Fruit fly (Drosophila melanogaster): ENCODE measurements around the gene nis.

nis gene

DNA sequence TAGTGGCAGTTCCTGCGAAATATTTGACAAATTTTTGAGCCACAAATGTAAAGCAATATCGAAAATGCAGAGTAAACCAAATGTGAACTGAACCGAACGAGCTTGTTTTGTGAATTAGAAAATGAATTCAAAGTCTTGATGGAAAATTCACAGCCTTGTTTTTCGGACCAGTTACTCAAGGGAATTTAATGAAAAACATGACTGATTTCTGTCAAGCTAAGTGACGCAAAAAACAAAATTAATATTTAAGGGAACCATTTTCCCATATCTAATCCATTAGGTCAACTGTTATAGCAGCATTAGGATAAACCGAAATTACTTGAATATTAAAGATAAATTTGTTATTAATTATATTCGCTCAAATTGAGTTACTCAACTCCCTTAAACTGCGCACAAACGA is at the start of gene nis:
Gene nis (minus strand): TSS at position 101 of the 400 bp plus-strand sequence.
- TF ChIP-seq pan (optimal IDR thresholded peaks at IDR 0.05) (no peak), Dll (optimal IDR thresholded peaks at IDR 0.05) (no peak), EcR (GFP tag; optimal IDR thresholded peaks at IDR 0.05) (no peak), usp (GFP tag; optimal IDR thresholded peaks at IDR 0.05) (no peak), CG8478 (optimal IDR thresholded peaks at IDR 0.05) (no peak), psq (optimal IDR thresholded peaks at IDR 0.05) (no peak)

DNA sequence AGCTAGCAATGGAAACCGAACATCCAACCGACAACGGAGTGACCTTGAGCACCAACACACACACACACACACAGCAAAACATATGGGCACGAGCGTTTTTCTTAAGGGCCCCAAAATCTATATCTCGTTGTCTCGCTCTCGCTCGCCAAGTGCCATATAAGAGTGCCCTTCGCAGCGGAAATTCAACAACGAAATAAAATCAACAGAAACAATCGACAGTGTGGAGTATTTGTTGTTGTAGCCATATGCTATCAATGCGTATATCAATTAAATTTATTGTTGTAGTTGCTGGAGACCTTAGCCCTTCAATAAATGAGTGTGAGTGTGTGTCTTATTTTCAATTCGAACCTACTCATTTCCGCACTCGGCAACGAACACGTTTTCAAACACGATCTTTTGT is 49.6 kb upstream of the nis start:
- no peak for TF ChIP-seq psq (optimal IDR thresholded peaks at IDR 0.05)
- no peak for TF ChIP-seq pan (optimal IDR thresholded peaks at IDR 0.05)
- no peak for TF ChIP-seq CG8478 (optimal IDR thresholded peaks at IDR 0.05)
- no peak for TF ChIP-seq EcR (GFP tag; optimal IDR thresholded peaks at IDR 0.05)
- TF ChIP-seq usp (GFP tag; optimal IDR thresholded peaks at IDR 0.05) = no peak

DNA sequence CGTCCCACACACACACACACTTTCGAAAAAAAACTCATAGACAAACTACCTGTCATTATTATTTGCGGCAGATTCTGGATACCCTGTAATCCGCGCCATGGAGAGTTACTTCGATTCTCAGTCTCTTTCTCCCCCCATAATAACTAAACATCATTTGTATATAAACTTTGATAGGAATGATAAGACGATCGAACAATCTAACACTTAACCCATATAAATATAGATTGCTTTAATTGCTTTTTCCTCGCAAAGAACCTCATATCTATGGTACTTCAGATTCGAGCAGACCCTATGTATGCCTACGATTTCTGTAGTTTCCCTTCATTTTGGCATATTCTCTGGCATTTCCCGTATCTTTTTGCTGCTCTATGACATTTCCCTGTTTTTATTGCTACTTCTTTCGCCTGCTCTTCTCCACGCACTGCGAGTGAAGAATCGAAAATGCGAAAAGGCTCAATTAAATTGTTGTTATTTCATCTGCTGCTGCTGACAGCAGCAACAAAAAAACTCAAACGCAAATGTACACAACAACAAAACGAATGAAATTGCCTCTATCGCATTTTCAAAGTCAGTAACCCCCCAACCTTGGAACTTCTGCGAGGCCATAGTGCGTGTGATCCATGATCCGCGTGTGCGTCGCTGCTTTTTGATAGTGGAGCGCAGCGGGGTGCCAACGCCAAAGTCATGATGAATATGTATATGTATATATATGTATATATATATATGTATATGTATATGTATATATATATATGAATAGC is 47.3 kb upstream of the nis start:
- TF ChIP-seq EcR (GFP tag; optimal IDR thresholded peaks at IDR 0.05) (no peak), psq (optimal IDR thresholded peaks at IDR 0.05) (no peak), CG8478 (optimal IDR thresholded peaks at IDR 0.05) (no peak), Dll (optimal IDR thresholded peaks at IDR 0.05) (no peak), pan (optimal IDR thresholded peaks at IDR 0.05) (no peak), usp (GFP tag; optimal IDR thresholded peaks at IDR 0.05) (no peak)

DNA sequence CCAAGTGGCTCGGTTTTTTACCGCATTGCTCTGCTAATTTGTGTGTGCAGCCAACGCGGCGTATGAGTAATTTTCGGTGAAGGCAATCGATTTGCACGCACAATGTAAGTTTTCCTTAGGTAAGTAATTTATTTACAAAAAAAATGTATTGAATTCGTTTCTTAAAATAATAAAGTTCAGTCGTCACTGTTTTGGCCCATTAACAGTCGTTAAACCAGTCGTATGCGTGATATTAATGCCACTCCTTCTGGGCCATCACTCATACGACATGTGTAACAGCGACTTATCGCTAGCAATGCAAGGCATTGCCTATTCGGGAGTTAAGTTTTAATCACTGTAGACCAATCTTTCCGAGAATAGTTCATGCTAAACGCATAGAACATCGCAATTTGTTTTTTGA is 46.4 kb upstream of the nis start:
- TF ChIP-seq usp (GFP tag; optimal IDR thresholded peaks at IDR 0.05) (no peak), CG8478 (optimal IDR thresholded peaks at IDR 0.05) (no peak), pan (optimal IDR thresholded peaks at IDR 0.05) (no peak), psq (optimal IDR thresholded peaks at IDR 0.05) (no peak), Dll (optimal IDR thresholded peaks at IDR 0.05) (no peak), EcR (GFP tag; optimal IDR thresholded peaks at IDR 0.05) (no peak)

dm6 chr2L:1632730-1633172 is 45.8 kb upstream of the nis start:
- no peak for TF ChIP-seq Dll (optimal IDR thresholded peaks at IDR 0.05)
- TF ChIP-seq CG8478 (optimal IDR thresholded peaks at IDR 0.05) = no peak
- TF ChIP-seq EcR (GFP tag; optimal IDR thresholded peaks at IDR 0.05) = no peak
- TF ChIP-seq psq (optimal IDR thresholded peaks at IDR 0.05) = no peak
- no peak for TF ChIP-seq pan (optimal IDR thresholded peaks at IDR 0.05)
- no peak for TF ChIP-seq usp (GFP tag; optimal IDR thresholded peaks at IDR 0.05)

DNA sequence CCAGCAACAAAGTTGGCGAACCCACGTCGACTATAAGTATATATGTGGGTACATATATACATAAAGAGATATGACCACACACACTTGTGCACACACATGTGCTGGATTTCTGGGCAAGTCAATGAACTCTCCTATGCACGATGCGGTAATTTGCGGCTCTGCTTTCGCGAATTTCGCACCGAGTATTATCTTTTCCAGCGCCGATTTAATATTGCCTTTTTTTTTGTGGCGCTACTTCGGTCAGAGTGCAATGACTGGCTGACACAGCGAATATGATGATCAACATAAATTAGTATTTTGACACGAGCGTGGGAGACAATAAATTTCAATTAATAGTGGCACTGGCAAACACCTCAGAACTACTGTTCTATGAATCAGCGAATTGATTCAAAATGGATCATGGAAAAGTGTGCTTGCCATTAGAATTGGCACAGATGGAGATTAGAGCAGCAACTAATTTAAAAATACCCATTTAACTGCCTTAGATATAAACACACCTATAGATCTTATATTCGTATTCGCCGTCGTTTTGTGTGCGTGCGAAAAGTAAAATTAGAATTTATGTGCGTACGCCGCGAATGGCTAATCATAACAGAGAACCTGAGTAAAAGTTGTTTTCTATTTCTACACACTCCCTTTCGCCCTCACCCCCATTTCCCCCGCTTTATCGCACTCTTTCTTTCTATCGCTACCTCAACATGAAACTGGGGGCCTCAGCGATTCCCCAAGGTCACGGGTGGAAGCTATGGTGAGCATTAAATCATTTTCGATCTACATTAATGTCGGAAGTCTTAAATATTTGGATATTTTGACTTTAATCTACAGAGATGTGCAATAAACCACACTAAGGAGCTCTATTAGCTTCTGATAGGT is 44.7 kb upstream of the nis start:
- TF ChIP-seq pan (optimal IDR thresholded peaks at IDR 0.05) (no peak), psq (optimal IDR thresholded peaks at IDR 0.05) (no peak), EcR (GFP tag; optimal IDR thresholded peaks at IDR 0.05) (no peak)

- TF ChIP-seq CG8478 (optimal IDR thresholded peaks at IDR 0.05) (no peak), Dll (optimal IDR thresholded peaks at IDR 0.05) (no peak), usp (GFP tag; optimal IDR thresholded peaks at IDR 0.05) (no peak), pan (optimal IDR thresholded peaks at IDR 0.05) (no peak), EcR (GFP tag; optimal IDR thresholded peaks at IDR 0.05) (no peak), psq (optimal IDR thresholded peaks at IDR 0.05) (no peak)
Observed at dm6 chr2L:1630576-1630975, 43.6 kb upstream of the nis start.

dm6 chr2L:1629206-1629959 is 42.4 kb upstream of the nis start:
- no peak for TF ChIP-seq Dll (optimal IDR thresholded peaks at IDR 0.05)

DNA sequence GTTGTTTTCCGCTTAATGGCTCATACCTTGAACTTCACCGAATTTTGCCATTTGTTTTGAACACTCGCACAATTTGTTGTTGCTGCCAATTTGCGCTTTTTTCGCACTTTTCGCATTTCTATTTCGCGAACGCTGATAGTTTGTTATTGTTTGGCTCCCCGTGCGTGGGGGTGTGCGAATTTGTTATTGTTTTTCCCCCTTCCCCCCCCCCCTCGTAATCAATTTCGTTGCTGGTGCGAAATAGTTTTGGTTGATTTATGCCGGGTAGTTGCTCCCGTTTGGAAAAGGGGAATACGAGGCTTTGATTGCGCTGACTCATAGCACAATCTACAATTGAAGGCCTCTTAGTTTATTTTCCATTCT is 41.5 kb upstream of the nis start:
- TF ChIP-seq usp (GFP tag; optimal IDR thresholded peaks at IDR 0.05) (no peak), Dll (optimal IDR thresholded peaks at IDR 0.05) (no peak), CG8478 (optimal IDR thresholded peaks at IDR 0.05) (no peak), psq (optimal IDR thresholded peaks at IDR 0.05) (no peak), EcR (GFP tag; optimal IDR thresholded peaks at IDR 0.05) (no peak), pan (optimal IDR thresholded peaks at IDR 0.05) (no peak)

dm6 chr2L:1627824-1628501 is 41.0 kb upstream of the nis start:
- TF ChIP-seq EcR (GFP tag; optimal IDR thresholded peaks at IDR 0.05) (no peak), CG8478 (optimal IDR thresholded peaks at IDR 0.05) (no peak), Dll (optimal IDR thresholded peaks at IDR 0.05) (no peak), pan (optimal IDR thresholded peaks at IDR 0.05) (no peak), psq (optimal IDR thresholded peaks at IDR 0.05) (no peak)

dm6 chr2L:1624750-1625149 is 37.8 kb upstream of the nis start:
- no peak for TF ChIP-seq Dll (optimal IDR thresholded peaks at IDR 0.05)
- no peak for TF ChIP-seq pan (optimal IDR thresholded peaks at IDR 0.05)
- no peak for TF ChIP-seq psq (optimal IDR thresholded peaks at IDR 0.05)
- TF ChIP-seq CG8478 (optimal IDR thresholded peaks at IDR 0.05) = no peak
- TF ChIP-seq usp (GFP tag; optimal IDR thresholded peaks at IDR 0.05) = no peak
- no peak for TF ChIP-seq EcR (GFP tag; optimal IDR thresholded peaks at IDR 0.05)

All from whole organism.